Worm (Caenorhabditis elegans) whole organism, young adult: ENCODE data around the gene mrpl-48.
A peak's percentile ranks its signal among the peaks of the same experiment; 100 is the strongest.

ENCODE experiments used
- B0019.2 ChIP-seq: fragments of 200-800 bp; sonication (Bioruptor generic); conservative IDR thresholded peaks from 2 replicates; pipeline ENCODE4 v1.3.6; 2022; ENCODE audit warnings: missing genetic modification reagents, missing genetic modification characterization, missing compliant biosample characterization
- B0035.1 ChIP-seq: sonication (generic microtip); optimal IDR thresholded peaks from 2 replicates; lab custom pipeline; 2016; ENCODE audit warnings: missing genetic modification characterization, mild to moderate bottlenecking, missing compliant biosample characterization, missing genotype, missing genetic modification reagents
- B0261.1 ChIP-seq: sonication (generic microtip); optimal IDR thresholded peaks from 2 replicates; lab custom pipeline; 2016; ENCODE audit warnings: mild to moderate bottlenecking, missing genetic modification characterization, moderate library complexity, missing compliant biosample characterization
- B0336.3 ChIP-seq: fragments of 200-800 bp; sonication (Bioruptor generic); IDR thresholded peaks from 2 replicates; pipeline ENCODE4 v1.3.6; 2022; ENCODE audit warnings: missing genetic modification characterization, missing compliant biosample characterization
- D2030.7 ChIP-seq: fragments of 200-800 bp; sonication (Bioruptor generic); IDR thresholded peaks from 2 replicates; pipeline ENCODE4 v1.3.6; 2022; ENCODE audit warnings: missing genetic modification reagents, missing genetic modification characterization, missing compliant biosample characterization
- F23B12.7 ChIP-seq: sonication (generic microtip); optimal IDR thresholded peaks from 2 replicates; lab custom pipeline; 2017; ENCODE audit warnings: missing genetic modification characterization, mild to moderate bottlenecking, missing compliant biosample characterization, antibody characterized with exemption, moderate library complexity; ENCODE audit not compliant: insufficient read depth
- F33H1.4 ChIP-seq: fragments of 200-800 bp; sonication (Bioruptor generic); IDR thresholded peaks from 2 replicates; pipeline ENCODE4 v1.3.6; 2022; ENCODE audit warnings: missing genetic modification reagents, missing genetic modification characterization, missing compliant biosample characterization
- F49E8.2 ChIP-seq: sonication (generic microtip); optimal IDR thresholded peaks from 3 replicates; lab custom pipeline; 2017; ENCODE audit warnings: missing genetic modification characterization, mild to moderate bottlenecking, missing compliant biosample characterization, antibody characterized with exemption, moderate library complexity; ENCODE audit not compliant: insufficient read depth
- F57A8.1 ChIP-seq: fragments of 200-800 bp; sonication (Bioruptor generic); optimal IDR thresholded peaks from 2 replicates; lab custom pipeline; 2018; ENCODE audit warnings: mild to moderate bottlenecking, missing genetic modification characterization, moderate library complexity, missing compliant biosample characterization
- Y56A3A.18 ChIP-seq: fragments of 200-800 bp; sonication (Bioruptor generic); IDR thresholded peaks from 2 replicates; pipeline ENCODE4 v1.3.6; 2022; ENCODE audit warnings: missing genetic modification reagents, missing genetic modification characterization, missing compliant biosample characterization
- Y95B8A.8 ChIP-seq: fragments of 200-800 bp; sonication (Bioruptor generic); IDR thresholded peaks from 2 replicates; pipeline ENCODE4 v1.3.6; 2022; ENCODE audit warnings: missing genetic modification reagents, missing genetic modification characterization, missing compliant biosample characterization
- akir-1 ChIP-seq: fragments of 200-800 bp; sonication (Bioruptor generic); optimal IDR thresholded peaks from 2 replicates; lab custom pipeline; 2018; ENCODE audit warnings: mild to moderate bottlenecking, missing genetic modification characterization, moderate library complexity, missing compliant biosample characterization
- atf-7 ChIP-seq: sonication (generic microtip); optimal IDR thresholded peaks from 2 replicates; lab custom pipeline; 2017; ENCODE audit warnings: mild to moderate bottlenecking, missing genetic modification characterization, missing compliant biosample characterization
- attf-6 ChIP-seq: fragments of 200-800 bp; sonication (Bioruptor generic); IDR thresholded peaks from 2 replicates; pipeline ENCODE4 v1.3.6; 2022; ENCODE audit warnings: missing genetic modification reagents, missing genetic modification characterization, missing compliant biosample characterization
- cebp-1 ChIP-seq, 2 experiments: fragments of 200-800 bp in 1 of 2; sonication (Bioruptor generic) in 1 of 2; sonication (generic microtip) in 1 of 2; IDR thresholded peaks in 1 of 2; optimal IDR thresholded peaks in 1 of 2; 2 replicates each; pipeline versions ENCODE4 v1.3.6 to Lab custom; 2017 to 2022; ENCODE audit warnings: missing compliant biosample characterization in 2 of 2, missing genetic modification characterization in 2 of 2, mild to moderate bottlenecking in 1 of 2, missing genetic modification reagents in 1 of 2, moderate library complexity in 1 of 2
- ceh-91 ChIP-seq: fragments of 200-800 bp; sonication (Bioruptor generic); IDR thresholded peaks from 2 replicates; pipeline ENCODE4 v1.3.6; 2022; ENCODE audit warnings: missing genetic modification reagents, missing genetic modification characterization, missing compliant biosample characterization
- dox-1 ChIP-seq: fragments of 200-800 bp; sonication (Bioruptor generic); IDR thresholded peaks from 2 replicates; pipeline ENCODE4 v1.3.6; 2022; ENCODE audit warnings: missing genetic modification reagents, missing genetic modification characterization, missing compliant biosample characterization
- dpl-1 ChIP-seq: fragments of 150-350 bp; optimal IDR thresholded peaks from 2 replicates; lab custom pipeline; 2014; ENCODE audit warnings: missing biosample characterization, missing genetic modification reagents, missing genetic modification characterization
- efl-1 ChIP-seq: fragments of 150-350 bp; optimal IDR thresholded peaks from 2 replicates; lab custom pipeline; 2014; ENCODE audit warnings: missing biosample characterization, missing genetic modification reagents, missing genetic modification characterization
- hmg-1.2 ChIP-seq: fragments of 200-800 bp; sonication (Bioruptor generic); IDR thresholded peaks from 2 replicates; pipeline ENCODE4 v1.3.6; 2022; ENCODE audit warnings: missing genetic modification reagents, missing genetic modification characterization, missing compliant biosample characterization
- lin-35 ChIP-seq, 3 experiments: fragments of 150-350 bp in 2 of 3; sonication (generic microtip) in 1 of 3; optimal IDR thresholded peaks; 2 replicates each; lab custom pipeline; 2014 to 2018; ENCODE audit warnings: missing biosample characterization in 3 of 3, missing genetic modification characterization in 3 of 3, missing genetic modification reagents in 3 of 3
- lin-54 ChIP-seq: fragments of 200-800 bp; sonication (Bioruptor generic); optimal IDR thresholded peaks from 2 replicates; lab custom pipeline; 2018; ENCODE audit warnings: mild to moderate bottlenecking, missing genetic modification characterization, missing compliant biosample characterization
- lir-1 ChIP-seq: fragments of 200-800 bp; sonication (Bioruptor generic); conservative IDR thresholded peaks from 2 replicates; pipeline ENCODE4 v1.3.6; 2022; ENCODE audit warnings: missing genetic modification reagents, missing genetic modification characterization, missing compliant biosample characterization
- lsl-1 ChIP-seq: fragments of 200-800 bp; sonication (Bioruptor generic); optimal IDR thresholded peaks from 2 replicates; lab custom pipeline; 2018; ENCODE audit warnings: mild to moderate bottlenecking, missing genetic modification characterization, moderate library complexity, missing compliant biosample characterization
- madf-3 ChIP-seq: fragments of 200-800 bp; sonication (Bioruptor generic); IDR thresholded peaks from 2 replicates; pipeline ENCODE4 v1.3.6; 2022; ENCODE audit warnings: missing genetic modification reagents, missing genetic modification characterization, missing compliant biosample characterization
- madf-6 ChIP-seq: fragments of 200-800 bp; sonication (Bioruptor generic); IDR thresholded peaks from 2 replicates; pipeline ENCODE4 v1.3.6; 2022; ENCODE audit warnings: missing genetic modification reagents, missing genetic modification characterization, missing compliant biosample characterization
- madf-8 ChIP-seq: fragments of 200-800 bp; sonication (Bioruptor generic); conservative IDR thresholded peaks from 2 replicates; pipeline ENCODE4 v1.3.6; 2022; ENCODE audit warnings: missing genetic modification reagents, missing genetic modification characterization, missing compliant biosample characterization
- mcd-1 ChIP-seq: fragments of 200-800 bp; sonication (Bioruptor generic); IDR thresholded peaks from 2 replicates; pipeline ENCODE4 v1.3.6; 2022; ENCODE audit warnings: missing genetic modification reagents, missing genetic modification characterization, missing compliant biosample characterization
- rec-8 ChIP-seq, 2 experiments: sonication (generic microtip); optimal IDR thresholded peaks; 2 replicates each; lab custom pipeline; 2016; ENCODE audit warnings: mild to moderate bottlenecking in 2 of 2, missing genetic modification characterization in 2 of 2, missing genetic modification reagents in 2 of 2, missing genotype in 2 of 2, missing biosample characterization in 1 of 2, missing compliant biosample characterization in 1 of 2, moderate library complexity in 1 of 2
- snpc-1.1 ChIP-seq: sonication (generic microtip); optimal IDR thresholded peaks from 2 replicates; lab custom pipeline; 2017; ENCODE audit warnings: missing genetic modification characterization, mild to moderate bottlenecking, missing compliant biosample characterization, antibody characterized with exemption, moderate library complexity, missing genotype, missing genetic modification reagents; ENCODE audit not compliant: insufficient read depth
- snpc-1.3 ChIP-seq: sonication (generic microtip); optimal IDR thresholded peaks from 2 replicates; lab custom pipeline; 2017; ENCODE audit warnings: missing genetic modification characterization, mild to moderate bottlenecking, missing compliant biosample characterization, antibody characterized with exemption, moderate library complexity, missing genotype, missing genetic modification reagents; ENCODE audit not compliant: insufficient read depth
- snpc-3.4 ChIP-seq: sonication (generic microtip); optimal IDR thresholded peaks from 2 replicates; lab custom pipeline; 2017; ENCODE audit warnings: missing genetic modification characterization, mild to moderate bottlenecking, missing compliant biosample characterization, antibody characterized with exemption, moderate library complexity, missing genotype, missing genetic modification reagents
- snpc-4 ChIP-seq, 5 experiments: fragments of 150-350 bp in 1 of 5; sonication (generic microtip) in 4 of 5; optimal IDR thresholded peaks; 2 replicates each; lab custom pipeline; 2014 to 2018; ENCODE audit warnings: missing genetic modification characterization in 5 of 5, missing biosample characterization in 3 of 5, antibody characterized with exemption in 2 of 5, mild to moderate bottlenecking in 2 of 5, missing compliant biosample characterization in 2 of 5, missing genotype in 2 of 5, moderate library complexity in 2 of 5, missing genetic modification reagents in 1 of 5
- tbp1 ChIP-seq: fragments of 200-800 bp; sonication (Bioruptor generic); optimal IDR thresholded peaks from 2 replicates; lab custom pipeline; 2018; ENCODE audit warnings: mild to moderate bottlenecking, missing genetic modification characterization, missing compliant biosample characterization
- tbx-9 ChIP-seq: sonication (generic microtip); optimal IDR thresholded peaks from 2 replicates; lab custom pipeline; 2016; ENCODE audit warnings: borderline replicate concordance, missing genetic modification characterization, inconsistent platforms, missing compliant biosample characterization
- xnd-1 ChIP-seq: sonication (generic microtip); optimal IDR thresholded peaks from 2 replicates; lab custom pipeline; 2016; ENCODE audit warnings: missing genotype, missing genetic modification reagents, missing genetic modification characterization, missing compliant biosample characterization
- ztf-28 ChIP-seq: fragments of 200-800 bp; sonication (Bioruptor generic); IDR thresholded peaks from 2 replicates; pipeline ENCODE4 v1.3.6; 2022; ENCODE audit warnings: missing genetic modification reagents, missing genetic modification characterization, missing compliant biosample characterization
- ztf-3 ChIP-seq: fragments of 200-800 bp; sonication (Bioruptor generic); optimal IDR thresholded peaks from 2 replicates; lab custom pipeline; 2018; ENCODE audit warnings: mild to moderate bottlenecking, missing genetic modification characterization, missing compliant biosample characterization

mrpl-48 gene

ce11 chrV:5582860-5583259 is 10.6 kb upstream of the mrpl-48 start (continued):
- TF ChIP-seq snpc-1.1 (tag; lab: Kevin White, UChicago) (no peak), ztf-28 (no peak), attf-6 (GFP tag; lab: Robert Waterston, UW) (peak; percentile 44; the same call in 1 of the 2 replicates), tbx-9 (tag; lab: Kevin White, UChicago) (no peak)

- TF ChIP-seq madf-3 (GFP tag; lab: Robert Waterston, UW) (no peak), B0019.2 (GFP tag; lab: Robert Waterston, UW) (peak; percentile 61), B0336.3 (GFP tag; lab: Robert Waterston, UW) (no peak), F23B12.7 (tag; lab: Kevin White, UChicago) (peak; percentile 31), B0035.1 (no peak), Y56A3A.18 (GFP tag; lab: Robert Waterston, UW) (no peak), akir-1 (no peak), dox-1 (0 out of 2 replicates have a peak, but pooled peaks have one; percentile 5), snpc-1.1 (tag; lab: Kevin White, UChicago) (peak; percentile 39), lin-54 (GFP tag; lab: Kevin White, UChicago) (peak; percentile 33), B0261.1 (tag; lab: Kevin White, UChicago) (no peak), atf-7 (tag; lab: Kevin White, UChicago) (no peak), tbp1 (GFP tag; lab: Kevin White, UChicago) (peak; percentile 35), F49E8.2 (tag; lab: Kevin White, UChicago) (no peak), ztf-3 (GFP tag; lab: Kevin White, UChicago) (no peak), madf-6 (GFP tag; lab: Robert Waterston, UW) (peak; percentile 97), F33H1.4 (peak; percentile 69), D2030.7 (peak; percentile 75), cebp-1 (GFP tag; IDR thresholded peaks at IDR 0.05; lab: Robert Waterston, UW) (no peak), cebp-1 (tag; optimal IDR thresholded peaks at IDR 0.05; lab: Kevin White, UChicago) (peak; percentile 25), dpl-1 (GFP tag; lab: Kevin White, UChicago) (peak; percentile 81), F57A8.1 (GFP tag; lab: Kevin White, UChicago) (no peak), xnd-1 (tag; lab: Kevin White, UChicago) (peak; percentile 84), Y95B8A.8 (GFP tag; lab: Robert Waterston, UW) (no peak), snpc-1.3 (peak; percentile 37), ceh-91 (peak; percentile 81), rec-8 (tag; optimal IDR thresholded peaks at IDR 0.05; lab: Kevin White, UChicago) (no peak), tbx-9 (tag; lab: Kevin White, UChicago) (no peak), efl-1 (GFP tag; lab: Kevin White, UChicago) (peak; percentile 97), lin-35 (GFP tag; optimal IDR thresholded peaks at IDR 0.05; lab: Kevin White, UChicago) (peak in 1 of 3 experiments; percentile 27), lir-1 (GFP tag; lab: Robert Waterston, UW) (no peak), madf-8 (GFP tag; lab: Robert Waterston, UW) (peak; percentile 97), snpc-4 (GFP tag; optimal IDR thresholded peaks at IDR 0.05; lab: Kevin White, UChicago) (no peak), snpc-4 (tag; optimal IDR thresholded peaks at IDR 0.05; lab: Kevin White, UChicago) (peak in 3 of 4 experiments; percentile 6 to 54 (median 31)), hmg-1.2 (GFP tag; lab: Robert Waterston, UW) (peak; percentile 31; the same call in 1 of the 2 replicates), snpc-3.4 (peak; percentile 45), mcd-1 (GFP tag; lab: Robert Waterston, UW) (peak; percentile 8; the same call in 1 of the 2 replicates), lsl-1 (GFP tag; lab: Kevin White, UChicago) (peak; percentile 93)
Observed at ce11 chrV:5584293-5584776, 9.2 kb upstream of the mrpl-48 start, which contains the start of gene pas-6. TSS of gene pas-6 (minus strand) at chrV:5584343.
